Fruit fly (Drosophila melanogaster): ENCODE results near the gene cmb.
A peak's percentile ranks its signal among the peaks of the same experiment; 100 is the strongest.

The cmb gene

dm6 chr3L:13486041-13486859 lies 43.9 kb downstream of the cmb start, which contains the start of the genes Abp1 and Tgi:
Gene Abp1, minus strand, starts transcription at chr3L:13486280.
Gene Tgi, plus strand, starts transcription at chr3L:13486797.
- TF ChIP-seq CG10348 (GFP tag; IDR thresholded peaks at IDR 0.05) (no peak), Snoo (tag; optimal IDR thresholded peaks at IDR 0.05) (no peak), Pif1A (GFP tag; optimal IDR thresholded peaks at IDR 0.05) (no peak), CG14655 (GFP tag; optimal IDR thresholded peaks at IDR 0.05) (no peak), EcR (GFP tag; optimal IDR thresholded peaks at IDR 0.05) (no peak), CG8301 (tag; optimal IDR thresholded peaks at IDR 0.05) (no peak), D1 (tag; optimal IDR thresholded peaks at IDR 0.05) (no peak), CG9948 (tag; optimal IDR thresholded peaks at IDR 0.05) (no peak), CG34367 (tag; optimal IDR thresholded peaks at IDR 0.05) (no peak), CG4496 (GFP tag; IDR thresholded peaks at IDR 0.05) (no peak), gl (tag; optimal IDR thresholded peaks at IDR 0.05) (no peak), Pif1B (GFP tag; optimal IDR thresholded peaks at IDR 0.05) (no peak), CG8159 (tag; optimal IDR thresholded peaks at IDR 0.05) (no peak), rn (GFP tag; IDR thresholded peaks at IDR 0.05) (no peak), CG32121 (GFP tag; IDR thresholded peaks at IDR 0.05) (no peak)

- TF ChIP-seq CG13204 (GFP tag; optimal IDR thresholded peaks at IDR 0.05) = peak; percentile 5
- TF ChIP-seq EcR (GFP tag; optimal IDR thresholded peaks at IDR 0.05) = peak; percentile 24
- no peak for TF ChIP-seq CG17806 (tag; optimal IDR thresholded peaks at IDR 0.05)
- TF ChIP-seq CG14655 (GFP tag; optimal IDR thresholded peaks at IDR 0.05) = no peak
- TF ChIP-seq Pif1B (GFP tag; optimal IDR thresholded peaks at IDR 0.05) = no peak
- TF ChIP-seq CG8301 (tag; optimal IDR thresholded peaks at IDR 0.05) = peak; percentile 5
- TF ChIP-seq Snoo (tag; optimal IDR thresholded peaks at IDR 0.05) = no peak
- no peak for TF ChIP-seq CG10348 (GFP tag; IDR thresholded peaks at IDR 0.05)
- TF ChIP-seq Ets98B (GFP tag; IDR thresholded peaks at IDR 0.05) = peak; percentile 36; the same call in 1 of the 2 replicates
- TF ChIP-seq rn (GFP tag; IDR thresholded peaks at IDR 0.05) = no peak
- TF ChIP-seq CG34367 (tag; optimal IDR thresholded peaks at IDR 0.05) = no peak
- no peak for TF ChIP-seq D1 (tag; optimal IDR thresholded peaks at IDR 0.05)
- TF ChIP-seq fd96Ca (GFP tag; IDR thresholded peaks at IDR 0.05) = no peak
- peak; percentile 24; the same call in 1 of the 2 replicates for TF ChIP-seq CG32121 (GFP tag; IDR thresholded peaks at IDR 0.05)
- TF ChIP-seq CG12605 (GFP tag; IDR thresholded peaks at IDR 0.05) = no peak
- TF ChIP-seq gl (tag; optimal IDR thresholded peaks at IDR 0.05) = no peak
- no peak for TF ChIP-seq Pif1A (GFP tag; optimal IDR thresholded peaks at IDR 0.05)
- TF ChIP-seq CG4496 (GFP tag; IDR thresholded peaks at IDR 0.05) = peak; percentile 62; the same call in 2 of the 3 replicates
These were observed 44.5 kb downstream of the cmb start for dm6 chr3L:13486860-13487404.

dm6 chr3L:13488129-13488876 lies 45.9 kb downstream of the cmb start:
- TF ChIP-seq fd96Ca (GFP tag; IDR thresholded peaks at IDR 0.05) = no peak
- peak; percentile 2 for TF ChIP-seq EcR (GFP tag; optimal IDR thresholded peaks at IDR 0.05)
- peak; percentile 50 for TF ChIP-seq Snoo (tag; optimal IDR thresholded peaks at IDR 0.05)
- TF ChIP-seq CG12605 (GFP tag; IDR thresholded peaks at IDR 0.05) = no peak
- peak; percentile 1 for TF ChIP-seq Pif1A (GFP tag; optimal IDR thresholded peaks at IDR 0.05)
- TF ChIP-seq CG8301 (tag; optimal IDR thresholded peaks at IDR 0.05) = peak; percentile 10
- peak; percentile 26; the same call in 1 of the 2 replicates for TF ChIP-seq CG32121 (GFP tag; IDR thresholded peaks at IDR 0.05)
- no peak for TF ChIP-seq CG4496 (GFP tag; IDR thresholded peaks at IDR 0.05)
- TF ChIP-seq CG10348 (GFP tag; IDR thresholded peaks at IDR 0.05) = no peak
- TF ChIP-seq CG13204 (GFP tag; optimal IDR thresholded peaks at IDR 0.05) = peak; percentile 7
- TF ChIP-seq CG15710 (tag; optimal IDR thresholded peaks at IDR 0.05) = peak; percentile 17
- TF ChIP-seq D1 (tag; optimal IDR thresholded peaks at IDR 0.05) = no peak
- no peak for TF ChIP-seq Pif1B (GFP tag; optimal IDR thresholded peaks at IDR 0.05)
- TF ChIP-seq CG9948 (tag; optimal IDR thresholded peaks at IDR 0.05) = peak; percentile 6
- no peak for TF ChIP-seq rn (GFP tag; IDR thresholded peaks at IDR 0.05)
- TF ChIP-seq CG14655 (GFP tag; optimal IDR thresholded peaks at IDR 0.05) = peak; percentile 34
- peak; percentile 26 for TF ChIP-seq CG17806 (tag; optimal IDR thresholded peaks at IDR 0.05)
- TF ChIP-seq Ets98B (GFP tag; IDR thresholded peaks at IDR 0.05) = peak; percentile 8; the same call in 1 of the 2 replicates
- TF ChIP-seq CG34367 (tag; optimal IDR thresholded peaks at IDR 0.05) = no peak
- TF ChIP-seq CG8159 (tag; optimal IDR thresholded peaks at IDR 0.05) = peak; percentile 44
- TF ChIP-seq gl (tag; optimal IDR thresholded peaks at IDR 0.05) = no peak

- TF ChIP-seq Ets98B (GFP tag; IDR thresholded peaks at IDR 0.05) = no peak
- TF ChIP-seq CG8301 (tag; optimal IDR thresholded peaks at IDR 0.05) = no peak
- no peak for TF ChIP-seq CG8159 (tag; optimal IDR thresholded peaks at IDR 0.05)
- TF ChIP-seq CG14655 (GFP tag; optimal IDR thresholded peaks at IDR 0.05) = no peak
- TF ChIP-seq fd96Ca (GFP tag; IDR thresholded peaks at IDR 0.05) = no peak
- TF ChIP-seq gl (tag; optimal IDR thresholded peaks at IDR 0.05) = no peak
- TF ChIP-seq CG17806 (tag; optimal IDR thresholded peaks at IDR 0.05) = no peak
- no peak for TF ChIP-seq rn (GFP tag; IDR thresholded peaks at IDR 0.05)
- TF ChIP-seq Pif1A (GFP tag; optimal IDR thresholded peaks at IDR 0.05) = no peak
- no peak for TF ChIP-seq Snoo (tag; optimal IDR thresholded peaks at IDR 0.05)
- TF ChIP-seq CG13204 (GFP tag; optimal IDR thresholded peaks at IDR 0.05) = no peak
- no peak for TF ChIP-seq CG34367 (tag; optimal IDR thresholded peaks at IDR 0.05)
These were observed 46.9 kb downstream of the cmb start for dm6 chr3L:13489193-13489752.

All from whole organism, pupa.